Fruit fly (Drosophila melanogaster) whole organism, wandering third instar larva: Measurements from ENCODE around the gene CG11162.

Experiments used
- Abd-B ChIP-seq: fragments of >200 bp; optimal IDR thresholded peaks from 2 replicates; lab custom pipeline; 2017; ENCODE audit warnings: missing biosample characterization, missing genetic modification characterization
- CG32264 ChIP-seq: fragments of 200-800 bp; sonication (Bioruptor generic); optimal IDR thresholded peaks from 2 replicates; lab custom pipeline; 2016; ENCODE audit warnings: missing biosample characterization, missing genetic modification characterization
- CG9705 ChIP-seq: fragments of 200-800 bp; sonication (Bioruptor generic); optimal IDR thresholded peaks from 2 replicates; lab custom pipeline; 2018; ENCODE audit warnings: missing biosample characterization, mild to moderate bottlenecking, missing genetic modification characterization
- CrebA ChIP-seq: fragments of 200-800 bp; sonication (Bioruptor generic); optimal IDR thresholded peaks from 2 replicates; lab custom pipeline; 2016; ENCODE audit warnings: missing biosample characterization, mild to moderate bottlenecking, missing genetic modification characterization, borderline replicate concordance
- Dfd ChIP-seq: fragments of >200 bp; optimal IDR thresholded peaks from 2 replicates; lab custom pipeline; 2017; ENCODE audit warnings: missing biosample characterization, missing genetic modification characterization
- Dif ChIP-seq: fragments of 200-275, 200-300 bp; sonication (Bioruptor generic); optimal IDR thresholded peaks from 2 replicates; lab custom pipeline; 2018; ENCODE audit warnings: missing biosample characterization, missing genetic modification characterization; ENCODE audit not compliant: partially characterized antibody
- GATAd ChIP-seq: sonication (Bioruptor generic); optimal IDR thresholded peaks from 2 replicates; lab custom pipeline; 2016; ENCODE audit warnings: missing biosample characterization, missing genetic modification characterization
- HLH106 ChIP-seq: fragments of 200-800 bp; optimal IDR thresholded peaks from 3 replicates; lab custom pipeline; 2019; ENCODE audit warnings: missing biosample characterization, mild to moderate bottlenecking, missing genetic modification characterization, moderate library complexity
- Hnf4 ChIP-seq: fragments of 200-800 bp; sonication (Bioruptor generic); optimal IDR thresholded peaks from 2 replicates; lab custom pipeline; 2016; ENCODE audit warnings: missing biosample characterization, mild to moderate bottlenecking, missing genetic modification characterization
- Hr78 ChIP-seq: fragments of >200 bp; optimal IDR thresholded peaks from 2 replicates; lab custom pipeline; 2017; ENCODE audit warnings: missing biosample characterization, missing genetic modification characterization
- Hr83 ChIP-seq: fragments of 200-300 bp; sonication (Bioruptor generic); optimal IDR thresholded peaks from 2 replicates; lab custom pipeline; 2016; ENCODE audit warnings: missing biosample characterization, mild to moderate bottlenecking, missing genetic modification characterization, moderate library complexity; ENCODE audit not compliant: poor library complexity, severe bottlenecking
- Jra ChIP-seq: sonication (Bioruptor generic); optimal IDR thresholded peaks from 2 replicates; lab custom pipeline; 2016; ENCODE audit warnings: missing biosample characterization, missing genetic modification characterization
- Mio ChIP-seq: sonication (Bioruptor generic); optimal IDR thresholded peaks from 2 replicates; lab custom pipeline; 2016; ENCODE audit warnings: missing biosample characterization, missing genetic modification characterization
- Myc ChIP-seq: fragments of >200 bp; optimal IDR thresholded peaks from 2 replicates; lab custom pipeline; 2017
- N ChIP-seq: fragments of >200 bp; optimal IDR thresholded peaks from 2 replicates; lab custom pipeline; 2018; ENCODE audit warnings: missing biosample characterization, missing external identifiers, missing genetic modification characterization
- OdsH ChIP-seq: fragments of 200-800 bp; sonication (Bioruptor generic); optimal IDR thresholded peaks from 2 replicates; lab custom pipeline; 2016; ENCODE audit warnings: missing biosample characterization, mild to moderate bottlenecking, missing genetic modification characterization
- Rel ChIP-seq, 2 experiments: fragments of 200-800 bp; sonication (Bioruptor generic) in 1 of 2; optimal IDR thresholded peaks; 2 replicates in 1 of 2; 3 replicates in 1 of 2; lab custom pipeline; 2016 to 2019; ENCODE audit warnings: mild to moderate bottlenecking in 2 of 2, missing biosample characterization in 2 of 2, missing genetic modification characterization in 2 of 2, moderate library complexity in 1 of 2
- Sp1 ChIP-seq: fragments of 200-800 bp; sonication (Bioruptor generic); optimal IDR thresholded peaks from 3 replicates; lab custom pipeline; 2019; ENCODE audit warnings: missing biosample characterization, mild to moderate bottlenecking, missing genetic modification characterization, moderate library complexity
- Vsx2 ChIP-seq: fragments of 200-300, 225-300 bp; sonication (Bioruptor generic); optimal IDR thresholded peaks from 2 replicates; lab custom pipeline; 2018; ENCODE audit warnings: missing biosample characterization, missing genetic modification characterization; ENCODE audit not compliant: partially characterized antibody
- br ChIP-seq: fragments of 200-800 bp; sonication (Bioruptor generic); optimal IDR thresholded peaks from 2 replicates; lab custom pipeline; 2016; ENCODE audit warnings: missing biosample characterization, missing genetic modification characterization
- brk ChIP-seq: fragments of 200-800 bp; sonication (Bioruptor generic); optimal IDR thresholded peaks from 2 replicates; lab custom pipeline; 2016; ENCODE audit warnings: missing biosample characterization, mild to moderate bottlenecking, missing genetic modification characterization
- dl ChIP-seq, 2 experiments: fragments of 175-275, 200-275 bp in 1 of 2; fragments of 200-275 bp in 1 of 2; sonication (Bioruptor generic); optimal IDR thresholded peaks; lab custom pipeline; 2018; ENCODE audit warnings: mild to moderate bottlenecking in 2 of 2, missing biosample characterization in 2 of 2, missing genetic modification characterization in 2 of 2, moderate library complexity in 2 of 2; ENCODE audit not compliant: partially characterized antibody in 2 of 2, insufficient read depth in 1 of 2
- dmrt93B ChIP-seq: fragments of 200-800 bp; sonication (Bioruptor generic); optimal IDR thresholded peaks from 2 replicates; lab custom pipeline; 2018; ENCODE audit warnings: missing biosample characterization, mild to moderate bottlenecking, missing genetic modification characterization
- dsf ChIP-seq: sonication (Bioruptor generic); optimal IDR thresholded peaks from 2 replicates; lab custom pipeline; 2016; ENCODE audit warnings: missing biosample characterization, missing genetic modification characterization, borderline replicate concordance
- ey ChIP-seq: fragments of 200-800 bp; sonication (Bioruptor generic); optimal IDR thresholded peaks from 2 replicates; lab custom pipeline; 2016; ENCODE audit warnings: missing biosample characterization, missing genetic modification characterization
- foxo ChIP-seq, 2 experiments: fragments of 200-800 bp; sonication (Bioruptor generic); optimal IDR thresholded peaks; 2 replicates in 1 of 2; 3 replicates in 1 of 2; lab custom pipeline; 2016 to 2017; ENCODE audit warnings: missing biosample characterization in 2 of 2, missing genetic modification characterization in 2 of 2
- fru ChIP-seq: fragments of 200-800 bp; sonication (Bioruptor generic); optimal IDR thresholded peaks from 3 replicates; lab custom pipeline; 2016; ENCODE audit warnings: missing biosample characterization, mild to moderate bottlenecking, missing genetic modification characterization
- h ChIP-seq: fragments of 200-800 bp; sonication (Bioruptor generic); optimal IDR thresholded peaks from 3 replicates; lab custom pipeline; 2016; ENCODE audit warnings: missing biosample characterization, mild to moderate bottlenecking, missing genetic modification characterization
- jim ChIP-seq: fragments of 175-275, 200-325 bp; sonication (Bioruptor generic); optimal IDR thresholded peaks from 2 replicates; lab custom pipeline; 2016; ENCODE audit warnings: missing biosample characterization, mild to moderate bottlenecking, missing genetic modification characterization
- lola ChIP-seq: fragments of >200 bp; optimal IDR thresholded peaks from 2 replicates; lab custom pipeline; 2017; ENCODE audit warnings: missing biosample characterization, missing genetic modification characterization
- pan ChIP-seq: fragments of >200 bp; optimal IDR thresholded peaks from 2 replicates; lab custom pipeline; 2017
- psq ChIP-seq: fragments of 200-800 bp; sonication (Bioruptor generic); optimal IDR thresholded peaks from 3 replicates; lab custom pipeline; 2017; ENCODE audit warnings: missing biosample characterization, mild to moderate bottlenecking, missing genetic modification characterization, moderate library complexity
- rgr ChIP-seq: fragments of 200-800 bp; sonication (Bioruptor generic); optimal IDR thresholded peaks from 3 replicates; lab custom pipeline; 2016; ENCODE audit warnings: missing biosample characterization, mild to moderate bottlenecking, missing genetic modification characterization
- sage ChIP-seq: fragments of 200-800 bp; sonication (Bioruptor generic); optimal IDR thresholded peaks from 2 replicates; lab custom pipeline; 2016; ENCODE audit warnings: missing biosample characterization, mild to moderate bottlenecking, missing genetic modification characterization
- sv ChIP-seq: fragments of 200-800 bp; sonication (Bioruptor generic); optimal IDR thresholded peaks from 3 replicates; lab custom pipeline; 2016; ENCODE audit warnings: missing biosample characterization, missing genetic modification characterization
- tai ChIP-seq: sonication (Bioruptor generic); optimal IDR thresholded peaks from 2 replicates; lab custom pipeline; 2016; ENCODE audit warnings: missing biosample characterization, missing genetic modification characterization
- usp ChIP-seq: fragments of >200 bp; optimal IDR thresholded peaks from 2 replicates; lab custom pipeline; 2017; ENCODE audit warnings: missing biosample characterization, missing genetic modification characterization
- woc ChIP-seq: sonication (Bioruptor generic); optimal IDR thresholded peaks from 2 replicates; lab custom pipeline; 2016; ENCODE audit warnings: missing biosample characterization, mild to moderate bottlenecking, missing genetic modification characterization

The CG11162 gene

DNA sequence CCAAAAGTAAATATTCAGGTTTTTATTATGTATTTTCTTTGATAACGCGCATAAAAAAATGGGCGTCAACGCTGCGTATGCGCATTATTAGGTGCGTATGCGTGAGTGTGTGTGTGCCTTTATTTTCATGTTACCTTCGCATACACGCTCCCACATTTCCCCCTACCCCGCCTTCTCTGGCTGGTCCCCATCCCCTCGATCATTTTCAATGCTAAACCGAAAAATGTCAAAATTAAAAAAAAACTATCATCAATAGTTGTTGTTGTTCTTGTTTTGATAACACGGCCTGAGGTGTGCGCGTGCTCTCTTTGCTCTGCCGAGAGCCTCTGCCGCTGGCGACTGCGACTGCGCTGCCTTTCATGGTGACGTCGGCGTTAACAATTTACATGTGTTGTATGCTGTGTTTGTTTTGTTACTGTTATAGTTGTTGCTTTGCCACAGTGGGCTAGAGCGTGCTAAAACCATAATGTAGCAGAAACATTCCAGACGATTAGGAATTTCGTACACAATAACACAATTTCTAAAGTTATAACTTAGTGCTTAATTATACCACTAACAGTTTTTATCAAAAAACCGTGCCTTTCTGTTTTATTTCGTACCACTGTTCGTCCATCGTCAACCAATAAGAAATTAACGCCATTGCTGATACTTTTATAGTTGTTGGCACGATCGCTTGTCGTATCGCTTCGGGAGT, 36.5 kb upstream of the CG11162 start (continued):
- TF ChIP-seq fru (GFP tag; lab: Kevin White, UChicago) (peak; percentile 96), Rel (GFP tag; optimal IDR thresholded peaks at IDR 0.05; lab: Kevin White, UChicago) (peak; percentile 77), Rel (tag; optimal IDR thresholded peaks at IDR 0.05; lab: Kevin White, UChicago) (no peak)

dm6 chrX:13640692-13641011, 36.0 kb upstream of the CG11162 start:
- TF ChIP-seq jim (GFP tag; lab: Kevin White, UChicago) (no peak), dl (GFP tag; optimal IDR thresholded peaks at IDR 0.05; lab: Kevin White, UChicago; ENCODE audit: insufficient read depth in 1 of 2, partially characterized antibody in 2 of 2) (peak in 1 of 2 experiments; percentile 13), Dif (GFP tag; lab: Kevin White, UChicago) (peak; percentile 42)

DNA sequence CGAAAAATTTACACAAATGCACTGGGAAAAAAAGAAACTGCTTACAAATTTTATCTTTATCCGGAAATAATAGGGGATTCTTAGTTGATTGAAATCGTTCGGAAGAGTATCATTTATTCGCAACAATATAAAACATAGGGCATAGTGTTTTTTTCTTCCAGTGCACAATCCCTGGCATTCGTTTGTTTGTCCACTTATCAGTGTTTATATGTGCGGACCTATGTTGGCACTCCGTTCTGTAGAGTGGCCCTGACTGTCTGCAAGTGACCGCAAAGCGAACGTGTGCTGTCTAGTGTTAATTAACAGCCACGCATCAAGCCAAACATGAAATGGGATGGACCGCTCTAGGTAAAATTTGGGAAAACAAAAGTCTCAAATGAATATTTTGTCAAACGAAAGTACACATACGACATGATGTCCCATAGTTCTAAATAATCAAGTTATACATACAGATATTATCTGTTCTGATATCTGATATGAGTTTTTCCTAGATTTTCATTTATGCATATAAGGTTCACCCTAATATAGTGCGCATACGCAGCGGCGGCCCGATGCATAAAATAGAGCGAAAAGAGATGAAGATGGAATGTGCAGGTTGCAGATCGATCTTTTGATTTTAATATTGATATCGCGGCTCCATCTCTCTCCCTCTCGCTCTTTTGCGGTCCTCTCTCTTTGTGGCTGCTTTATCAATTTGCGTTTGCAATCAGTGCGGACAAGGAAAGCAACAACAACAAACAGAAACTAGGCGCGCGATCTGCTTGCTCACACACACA, 35.4 kb upstream of the CG11162 start:
- peak; percentile 42 for TF ChIP-seq Sp1 (GFP tag; lab: Kevin White, UChicago)
- TF ChIP-seq dl (GFP tag; optimal IDR thresholded peaks at IDR 0.05; lab: Kevin White, UChicago; ENCODE audit: insufficient read depth in 1 of 2, partially characterized antibody in 2 of 2): no peak
- TF ChIP-seq Abd-B (GFP tag; lab: Kevin White, UChicago): no peak
- TF ChIP-seq CG9705 (GFP tag; lab: Kevin White, UChicago): no peak
- TF ChIP-seq Rel (GFP tag; optimal IDR thresholded peaks at IDR 0.05; lab: Kevin White, UChicago): no peak
- no peak for TF ChIP-seq Rel (tag; optimal IDR thresholded peaks at IDR 0.05; lab: Kevin White, UChicago)
- peak; percentile 12 for TF ChIP-seq brk
- TF ChIP-seq tai: peak; percentile 65
- TF ChIP-seq lola (GFP tag; lab: Kevin White, UChicago): no peak
- TF ChIP-seq rgr (GFP tag; lab: Kevin White, UChicago): peak; percentile 87
- TF ChIP-seq br: peak; percentile 69
- TF ChIP-seq foxo (GFP tag; optimal IDR thresholded peaks at IDR 0.05; lab: Kevin White, UChicago): peak in 1 of 2 experiments; percentile 83
- TF ChIP-seq Dif (GFP tag; lab: Kevin White, UChicago): no peak
- TF ChIP-seq dmrt93B (GFP tag; lab: Kevin White, UChicago): peak; percentile 46
- TF ChIP-seq jim (GFP tag; lab: Kevin White, UChicago): no peak
- TF ChIP-seq Vsx2: no peak
- TF ChIP-seq GATAd (GFP tag; lab: Kevin White, UChicago): no peak
- no peak for TF ChIP-seq usp
- no peak for TF ChIP-seq dsf (GFP tag; lab: Kevin White, UChicago)
- TF ChIP-seq OdsH (GFP tag; lab: Kevin White, UChicago): peak; percentile 75
- no peak for TF ChIP-seq pan (lab: Kevin White, UChicago)
- TF ChIP-seq Hnf4 (GFP tag; lab: Kevin White, UChicago): peak; percentile 81
- peak; percentile 84 for TF ChIP-seq ey (GFP tag; lab: Kevin White, UChicago)
- TF ChIP-seq sv (GFP tag; lab: Kevin White, UChicago): peak; percentile 92
- TF ChIP-seq Jra: peak; percentile 59
- peak; percentile 78 for TF ChIP-seq fru (GFP tag; lab: Kevin White, UChicago)
- no peak for TF ChIP-seq CrebA (GFP tag; lab: Kevin White, UChicago)
- TF ChIP-seq Hr83 (GFP tag; lab: Kevin White, UChicago): peak; percentile 57
- no peak for TF ChIP-seq Dfd
- no peak for TF ChIP-seq Hr78 (GFP tag; lab: Kevin White, UChicago)
- no peak for TF ChIP-seq Mio (GFP tag; lab: Kevin White, UChicago)
- peak; percentile 34 for TF ChIP-seq woc (GFP tag; lab: Kevin White, UChicago)
- TF ChIP-seq HLH106 (tag; lab: Kevin White, UChicago): peak; percentile 48
- TF ChIP-seq h (GFP tag; lab: Kevin White, UChicago): peak; percentile 78
- peak; percentile 37 for TF ChIP-seq psq (GFP tag; lab: Kevin White, UChicago)
- no peak for TF ChIP-seq CG32264 (GFP tag; lab: Kevin White, UChicago)
- TF ChIP-seq Myc: no peak
- no peak for TF ChIP-seq N (GFP tag; lab: Kevin White, UChicago)
- TF ChIP-seq sage: peak; percentile 26
